Worm (Caenorhabditis elegans) whole organism, L4 larva: ENCODE data around the gene srh-208.

Experiments used
- F10B5.3 ChIP-seq: sonication (generic microtip); optimal IDR thresholded peaks from 2 replicates; lab custom pipeline; 2016; ENCODE audit warnings: mild to moderate bottlenecking, missing genetic modification characterization, missing compliant biosample characterization
- ceh-82 ChIP-seq: sonication (generic microtip); optimal IDR thresholded peaks from 2 replicates; lab custom pipeline; 2017; ENCODE audit warnings: missing biosample characterization, missing genetic modification characterization
- ctbp-1 ChIP-seq: fragments of 200-800 bp; sonication (Bioruptor generic); IDR thresholded peaks from 2 replicates; pipeline ENCODE4 v1.3.6; 2022; ENCODE audit warnings: missing genetic modification reagents, missing genetic modification characterization, missing compliant biosample characterization
- hlh-11 ChIP-seq: fragments of 200-800 bp; sonication (Bioruptor generic); optimal IDR thresholded peaks from 2 replicates; lab custom pipeline; 2018; ENCODE audit warnings: mild to moderate bottlenecking, missing genetic modification characterization, missing compliant biosample characterization
- lin-13 ChIP-seq: fragments of 150-350 bp; optimal IDR thresholded peaks from 2 replicates; lab custom pipeline; 2014; ENCODE audit warnings: missing biosample characterization, missing genetic modification reagents, missing genetic modification characterization
- nhr-48 ChIP-seq: sonication (generic microtip); optimal IDR thresholded peaks from 2 replicates; lab custom pipeline; 2016; ENCODE audit warnings: mild to moderate bottlenecking, missing genetic modification characterization, missing compliant biosample characterization
- zag-1 ChIP-seq: fragments of 150-350 bp; optimal IDR thresholded peaks from 2 replicates; lab custom pipeline; 2014; ENCODE audit warnings: missing biosample characterization, missing genetic modification characterization

ce11 chrV:19351944-19352343 lies 34.8 kb downstream of the srh-208 start:
- no peak for TF ChIP-seq ctbp-1
- no peak for TF ChIP-seq zag-1
- TF ChIP-seq hlh-11 (tag; lab: Kevin White, UChicago): no peak
- no peak for TF ChIP-seq nhr-48
- TF ChIP-seq F10B5.3 (tag; lab: Kevin White, UChicago): no peak
- no peak for TF ChIP-seq ceh-82 (tag; lab: Kevin White, UChicago)
- TF ChIP-seq lin-13 (GFP tag; lab: Kevin White, UChicago): no peak
